Worm (Caenorhabditis elegans): ENCODE measurements around the gene ntp-1.

The ntp-1 gene

ce11 chrIV:7836491-7836890, 41.9 kb upstream of the ntp-1 start:
- peak; percentile 51; the same call in 1 of the 2 replicates for TF ChIP-seq grh-1 (GFP tag; IDR thresholded peaks at IDR 0.05)
- no peak for TF ChIP-seq efl-1 (optimal IDR thresholded peaks at IDR 0.05)
- TF ChIP-seq efl-1 (GFP tag; optimal IDR thresholded peaks at IDR 0.05 in 1 of 2): peak in 1 of 2 experiments; percentile 51
- TF ChIP-seq blmp-1 (tag; optimal IDR thresholded peaks at IDR 0.05): peak; percentile 79
- no peak for TF ChIP-seq fos-1 (tag; optimal IDR thresholded peaks at IDR 0.05)

- TF ChIP-seq lsy-2 (tag; optimal IDR thresholded peaks at IDR 0.05): peak; percentile 7 to 69
- peak in 1 of 2 experiments; percentile 27 for TF ChIP-seq lin-35 (GFP tag; optimal IDR thresholded peaks at IDR 0.05)
- TF ChIP-seq grh-1 (GFP tag; IDR thresholded peaks at IDR 0.05): peak; percentile 27; the same call in 1 of the 2 replicates
- peak; percentile 54 for TF ChIP-seq lin-14 (GFP tag; optimal IDR thresholded peaks at IDR 0.05)
- TF ChIP-seq nhr-20 (tag; optimal IDR thresholded peaks at IDR 0.05): peak; percentile 56
- TF ChIP-seq blmp-1 (tag; optimal IDR thresholded peaks at IDR 0.05): peak; percentile 92
- peak; percentile 76 for TF ChIP-seq mep-1 (tag; optimal IDR thresholded peaks at IDR 0.05)
- TF ChIP-seq nhr-90 (tag; optimal IDR thresholded peaks at IDR 0.05; ENCODE audit: poor library complexity): peak; percentile 27
- peak in 1 of 2 experiments; percentile 1 for TF ChIP-seq efl-1 (optimal IDR thresholded peaks at IDR 0.05)
- peak in 1 of 2 experiments; percentile 85 for TF ChIP-seq efl-1 (GFP tag; optimal IDR thresholded peaks at IDR 0.05 in 1 of 2)
- no peak for TF ChIP-seq Y116A8C.19 (tag; optimal IDR thresholded peaks at IDR 0.05; ENCODE audit: borderline replicate concordance)
- TF ChIP-seq nhr-237 (tag; optimal IDR thresholded peaks at IDR 0.05): no peak
- TF ChIP-seq nhr-71 (tag; optimal IDR thresholded peaks at IDR 0.05): peak; percentile 10
- peak; percentile 0 for TF ChIP-seq C16A3.4 (tag; optimal IDR thresholded peaks at IDR 0.05)
- TF ChIP-seq hlh-4 (tag; optimal IDR thresholded peaks at IDR 0.05): no peak
- no peak for TF ChIP-seq lir-3 (tag; optimal IDR thresholded peaks at IDR 0.05; ENCODE audit: poor library complexity)
- TF ChIP-seq egl-13 (tag; optimal IDR thresholded peaks at IDR 0.05): no peak
- no peak for TF ChIP-seq C04F5.9 (tag; optimal IDR thresholded peaks at IDR 0.05)
- no peak for TF ChIP-seq nhr-28 (tag; optimal IDR thresholded peaks at IDR 0.05)
- TF ChIP-seq elt-3 (tag; optimal IDR thresholded peaks at IDR 0.05): peak in 2 of 6 experiments; percentile 11 to 65
- TF ChIP-seq nhr-47 (tag; optimal IDR thresholded peaks at IDR 0.05): no peak
- peak; percentile 57 for TF ChIP-seq snu-23 (GFP tag; optimal IDR thresholded peaks at IDR 0.05)
- TF ChIP-seq vab-15 (tag; optimal IDR thresholded peaks at IDR 0.05): no peak
- no peak for TF ChIP-seq ceh-8 (GFP tag; optimal IDR thresholded peaks at IDR 0.05)
- no peak for TF ChIP-seq mab-9 (GFP tag; IDR thresholded peaks at IDR 0.05)
- peak; percentile 66 for TF ChIP-seq nhr-85 (tag)
- no peak for TF ChIP-seq fkh-4 (tag; optimal IDR thresholded peaks at IDR 0.05; ENCODE audit: borderline replicate concordance)
- TF ChIP-seq fos-1 (tag; optimal IDR thresholded peaks at IDR 0.05): no peak
Observed at ce11 chrIV:7836030-7836429, 41.4 kb upstream of the ntp-1 start.

ce11 chrIV:7834625-7835228, 40.1 kb upstream of the ntp-1 start, which contains the start of gene erp-44.2:
Gene erp-44.2, minus strand, starts transcription at chrIV:7834675.
- TF ChIP-seq egl-27 (tag; optimal IDR thresholded peaks at IDR 0.05) (no peak), unc-98 (GFP tag; IDR thresholded peaks at IDR 0.05) (no peak), ets-5 (GFP tag; IDR thresholded peaks at IDR 0.05) (no peak), ceh-88 (GFP tag; IDR thresholded peaks at IDR 0.05) (no peak), snu-23 (GFP tag; optimal IDR thresholded peaks at IDR 0.05) (no peak), sox-4 (tag; optimal IDR thresholded peaks at IDR 0.05) (no peak), nhr-85 (tag) (no peak)

ce11 chrIV:7830151-7830550, 35.5 kb upstream of the ntp-1 start, which contains the start of gene mvb-12:
Gene mvb-12, plus strand, starts transcription at chrIV:7830525.
- TF ChIP-seq mdl-1 (tag; optimal IDR thresholded peaks at IDR 0.05) (peak in 1 of 2 experiments; percentile 13), nhr-85 (tag) (no peak), nhr-71 (tag; optimal IDR thresholded peaks at IDR 0.05) (peak; percentile 34), nhr-20 (tag; optimal IDR thresholded peaks at IDR 0.05) (no peak), zag-1 (tag; optimal IDR thresholded peaks at IDR 0.05) (no peak), lin-14 (GFP tag; optimal IDR thresholded peaks at IDR 0.05) (peak; percentile 77), nhr-12 (tag; optimal IDR thresholded peaks at IDR 0.05) (no peak), C04F5.9 (tag; optimal IDR thresholded peaks at IDR 0.05) (no peak), nhr-11 (tag; optimal IDR thresholded peaks at IDR 0.05) (no peak), ceh-63 (GFP tag; optimal IDR thresholded peaks at IDR 0.05) (no peak), ceh-88 (GFP tag; IDR thresholded peaks at IDR 0.05) (no peak), lsy-2 (tag; optimal IDR thresholded peaks at IDR 0.05) (peak in 1 of 2 experiments; percentile 46), egl-27 (tag; optimal IDR thresholded peaks at IDR 0.05) (no peak), ztf-11 (tag; optimal IDR thresholded peaks at IDR 0.05) (no peak), blmp-1 (tag; optimal IDR thresholded peaks at IDR 0.05) (peak; percentile 5), lin-39 (tag; optimal IDR thresholded peaks at IDR 0.05) (no peak), tbx-2 (tag; optimal IDR thresholded peaks at IDR 0.05) (no peak), hlh-4 (tag; optimal IDR thresholded peaks at IDR 0.05) (no peak), nhr-77 (tag; optimal IDR thresholded peaks at IDR 0.05) (peak; percentile 4), dpl-1 (GFP tag; optimal IDR thresholded peaks at IDR 0.05) (peak in 2 of 3 experiments; percentile 15 to 43), snu-23 (GFP tag; optimal IDR thresholded peaks at IDR 0.05) (peak; percentile 29), ces-1 (GFP tag; optimal IDR thresholded peaks at IDR 0.05) (no peak), pqm-1 (tag; optimal IDR thresholded peaks at IDR 0.05) (no peak)
